Worm (Caenorhabditis elegans) whole organism, L1 larva: ENCODE measurements around the gene pqn-90.

Experiments used
- C04F5.9 ChIP-seq: sonication (generic microtip); optimal IDR thresholded peaks from 2 replicates; lab custom pipeline; 2016; ENCODE audit warnings: missing genetic modification characterization, missing compliant biosample characterization
- C16A3.4 ChIP-seq: fragments of 150-350 bp; optimal IDR thresholded peaks from 2 replicates; lab custom pipeline; 2014; ENCODE audit warnings: missing biosample characterization, missing genetic modification characterization
- F16B12.6 ChIP-seq: fragments of 150-350 bp; optimal IDR thresholded peaks from 2 replicates; lab custom pipeline; 2014; ENCODE audit warnings: missing biosample characterization, missing genetic modification characterization
- Y116A8C.19 ChIP-seq: sonication (generic microtip); optimal IDR thresholded peaks from 2 replicates; lab custom pipeline; 2016; ENCODE audit warnings: missing compliant biosample characterization, missing genetic modification characterization, borderline replicate concordance
- ceh-8 ChIP-seq: fragments of 200-800 bp; sonication (Bioruptor generic); optimal IDR thresholded peaks from 2 replicates; lab custom pipeline; 2018; ENCODE audit warnings: mild to moderate bottlenecking, missing genetic modification characterization, moderate library complexity, missing compliant biosample characterization
- ceh-82 ChIP-seq, 3 experiments: fragments of 150-350 bp in 1 of 3; sonication (generic microtip) in 2 of 3; optimal IDR thresholded peaks; 2 replicates each; lab custom pipeline; 2014 to 2017; ENCODE audit warnings: missing biosample characterization in 3 of 3, missing genetic modification characterization in 3 of 3
- ceh-88 ChIP-seq: fragments of 200-800 bp; sonication (Bioruptor generic); IDR thresholded peaks from 2 replicates; pipeline ENCODE4 v1.3.6; 2022; ENCODE audit warnings: missing genetic modification characterization, missing compliant biosample characterization
- ceh-90 ChIP-seq: sonication (generic microtip); optimal IDR thresholded peaks from 2 replicates; lab custom pipeline; 2016; ENCODE audit warnings: missing genetic modification characterization, missing compliant biosample characterization
- ces-1 ChIP-seq: fragments of 150-350 bp; optimal IDR thresholded peaks from 2 replicates; lab custom pipeline; 2014; ENCODE audit warnings: missing biosample characterization, missing genetic modification reagents, missing genetic modification characterization
- dsc-1 ChIP-seq: sonication (generic microtip); optimal IDR thresholded peaks from 2 replicates; lab custom pipeline; 2016; ENCODE audit warnings: mild to moderate bottlenecking, missing genetic modification characterization, missing compliant biosample characterization
- efl-3 ChIP-seq: fragments of 200-800 bp; sonication (Bioruptor generic); optimal IDR thresholded peaks from 2 replicates; lab custom pipeline; 2018; ENCODE audit warnings: mild to moderate bottlenecking, missing genetic modification characterization, missing compliant biosample characterization
- elt-2 ChIP-seq: sonication (generic microtip); optimal IDR thresholded peaks from 2 replicates; lab custom pipeline; 2016; ENCODE audit warnings: missing genetic modification characterization, mild to moderate bottlenecking, inconsistent platforms, missing compliant biosample characterization, missing genetic modification reagents
- elt-3 ChIP-seq, 6 experiments: fragments of 150-350 bp in 1 of 6; sonication (generic microtip); optimal IDR thresholded peaks; 2 replicates each; lab custom pipeline; 2017 to 2018; ENCODE audit warnings: missing biosample characterization in 6 of 6, missing genetic modification characterization in 6 of 6, inconsistent platforms in 1 of 6
- grh-1 ChIP-seq: fragments of 200-800 bp; sonication (Bioruptor generic); IDR thresholded peaks from 2 replicates; pipeline ENCODE4 v1.3.6; 2022; ENCODE audit warnings: missing genetic modification reagents, missing genetic modification characterization, missing compliant biosample characterization
- hlh-4 ChIP-seq: sonication (generic microtip); optimal IDR thresholded peaks from 2 replicates; lab custom pipeline; 2016; ENCODE audit warnings: mild to moderate bottlenecking, missing genetic modification characterization, missing compliant biosample characterization
- hpl-2 ChIP-seq: fragments of 150-350 bp; optimal IDR thresholded peaks from 2 replicates; lab custom pipeline; 2014; ENCODE audit warnings: missing biosample characterization, missing genetic modification reagents, missing genetic modification characterization
- isw-1 ChIP-seq: fragments of 200-800 bp; sonication (Bioruptor generic); IDR thresholded peaks from 2 replicates; pipeline ENCODE4 v1.3.6; 2022; ENCODE audit warnings: missing genetic modification characterization, missing compliant biosample characterization
- lin-13 ChIP-seq: fragments of 150-350 bp; optimal IDR thresholded peaks from 2 replicates; lab custom pipeline; 2014; ENCODE audit warnings: missing biosample characterization, missing genetic modification reagents, missing genetic modification characterization
- lin-14 ChIP-seq: fragments of 200-800 bp; sonication (Bioruptor generic); optimal IDR thresholded peaks from 2 replicates; lab custom pipeline; 2018; ENCODE audit warnings: mild to moderate bottlenecking, missing genetic modification characterization, moderate library complexity, missing compliant biosample characterization
- lin-35 ChIP-seq, 2 experiments: fragments of 150-350 bp; optimal IDR thresholded peaks; 2 replicates each; lab custom pipeline; 2014; ENCODE audit warnings: missing biosample characterization in 2 of 2, missing genetic modification characterization in 2 of 2, missing genetic modification reagents in 2 of 2
- mdl-1 ChIP-seq, 2 experiments: fragments of 150-350 bp; optimal IDR thresholded peaks; 2 replicates each; lab custom pipeline; 2014 to 2017; ENCODE audit warnings: missing biosample characterization in 2 of 2, missing genetic modification characterization in 2 of 2, inconsistent platforms in 1 of 2
- mef-2 ChIP-seq: fragments of 150-350 bp; optimal IDR thresholded peaks from 2 replicates; lab custom pipeline; 2014; ENCODE audit warnings: missing biosample characterization, missing genetic modification characterization
- nhr-19 ChIP-seq: fragments of 200-800 bp; sonication (Bioruptor generic); conservative IDR thresholded peaks from 2 replicates; pipeline ENCODE4 v1.3.6; 2022; ENCODE audit warnings: missing genetic modification characterization, missing compliant biosample characterization
- nhr-28 ChIP-seq: fragments of 150-350 bp; optimal IDR thresholded peaks from 2 replicates; lab custom pipeline; 2014; ENCODE audit warnings: missing biosample characterization, missing genetic modification characterization
- nhr-47 ChIP-seq: sonication (generic microtip); optimal IDR thresholded peaks from 2 replicates; lab custom pipeline; 2016; ENCODE audit warnings: mild to moderate bottlenecking, missing genetic modification characterization, moderate library complexity, missing compliant biosample characterization
- nhr-77 ChIP-seq: fragments of 150-350 bp; optimal IDR thresholded peaks from 2 replicates; lab custom pipeline; 2014; ENCODE audit warnings: missing biosample characterization, missing genetic modification characterization
- nhr-90 ChIP-seq: sonication (generic microtip); optimal IDR thresholded peaks from 2 replicates; lab custom pipeline; 2016; ENCODE audit warnings: mild to moderate bottlenecking, missing genetic modification characterization, missing compliant biosample characterization; ENCODE audit not compliant: poor library complexity
- pax-3 ChIP-seq: fragments of 200-800 bp; sonication (Bioruptor generic); optimal IDR thresholded peaks from 2 replicates; lab custom pipeline; 2018; ENCODE audit warnings: mild to moderate bottlenecking, missing genetic modification characterization, moderate library complexity, missing compliant biosample characterization
- skn-1 ChIP-seq: fragments of 150-350 bp; optimal IDR thresholded peaks from 2 replicates; lab custom pipeline; 2014; ENCODE audit warnings: missing biosample characterization, missing genetic modification characterization
- snpc-4 ChIP-seq: fragments of 150-350 bp; optimal IDR thresholded peaks from 2 replicates; lab custom pipeline; 2014; ENCODE audit warnings: missing biosample characterization, missing genetic modification characterization
- swsn-7 ChIP-seq: sonication (generic microtip); optimal IDR thresholded peaks from 2 replicates; lab custom pipeline; 2016; ENCODE audit warnings: missing genetic modification characterization, missing compliant biosample characterization
- tbx-2 ChIP-seq: sonication (generic microtip); optimal IDR thresholded peaks from 2 replicates; lab custom pipeline; 2016; ENCODE audit warnings: missing genetic modification characterization, missing compliant biosample characterization
- unc-130 ChIP-seq: fragments of 150-350 bp; optimal IDR thresholded peaks from 2 replicates; lab custom pipeline; 2017; ENCODE audit warnings: missing biosample characterization, missing genetic modification characterization, inconsistent platforms
- unc-30 ChIP-seq: sonication (generic microtip); optimal IDR thresholded peaks from 2 replicates; lab custom pipeline; 2017; ENCODE audit warnings: missing biosample characterization, missing genetic modification characterization
- unc-86 ChIP-seq: sonication (generic microtip); optimal IDR thresholded peaks from 2 replicates; lab custom pipeline; 2016; ENCODE audit warnings: missing genetic modification characterization, missing compliant biosample characterization
- zag-1 ChIP-seq: fragments of 150-350 bp; optimal IDR thresholded peaks from 2 replicates; lab custom pipeline; 2014; ENCODE audit warnings: missing biosample characterization, missing genetic modification characterization
- zip-4 ChIP-seq: fragments of 200-800 bp; sonication (Bioruptor generic); optimal IDR thresholded peaks from 2 replicates; lab custom pipeline; 2018; ENCODE audit warnings: mild to moderate bottlenecking, missing genetic modification characterization, moderate library complexity, missing compliant biosample characterization
- ztf-4 ChIP-seq: fragments of 150-350 bp; optimal IDR thresholded peaks from 2 replicates; lab custom pipeline; 2014; ENCODE audit warnings: missing biosample characterization, missing genetic modification characterization

pqn-90 gene

ce11 chrIV:15291162-15291561 is at the start of gene pqn-90:
Gene pqn-90 (minus strand): TSS chrIV:15291262.
- TF ChIP-seq swsn-7 (tag; lab: Kevin White, UChicago) (no peak), dsc-1 (tag; lab: Kevin White, UChicago) (no peak), unc-130 (no peak), pax-3 (no peak), nhr-47 (tag; lab: Kevin White, UChicago) (no peak), mdl-1 (tag; optimal IDR thresholded peaks at IDR 0.05; lab: Kevin White, UChicago) (no peak)
- TF ChIP-seq, all 84 proteins: peak for 0

ce11 chrIV:15336778-15337177 is 45.7 kb upstream of the pqn-90 start, which contains the start of gene irld-59:
Gene irld-59 (plus strand): TSS chrIV:15337078.
- TF ChIP-seq isw-1 (GFP tag; lab: Robert Waterston, UW) (no peak), efl-3 (no peak), tbx-2 (tag; lab: Kevin White, UChicago) (no peak), unc-30 (tag; lab: Kevin White, UChicago) (no peak), lin-14 (GFP tag; lab: Kevin White, UChicago) (no peak), lin-35 (GFP tag; optimal IDR thresholded peaks at IDR 0.05; lab: Kevin White, UChicago) (no peak), nhr-90 (no peak), ztf-4 (no peak), zip-4 (no peak), ceh-88 (no peak), pax-3 (no peak), C16A3.4 (no peak), skn-1 (tag; lab: Kevin White, UChicago) (no peak), ceh-8 (GFP tag; lab: Kevin White, UChicago) (no peak), dsc-1 (tag; lab: Kevin White, UChicago) (no peak), ces-1 (GFP tag; lab: Kevin White, UChicago) (no peak), hpl-2 (GFP tag; lab: Kevin White, UChicago) (no peak), hlh-4 (no peak), Y116A8C.19 (tag; lab: Kevin White, UChicago) (no peak), elt-3 (tag; optimal IDR thresholded peaks at IDR 0.05; lab: Kevin White, UChicago) (no peak)

- no peak for TF ChIP-seq elt-3 (tag; optimal IDR thresholded peaks at IDR 0.05; lab: Kevin White, UChicago)
- TF ChIP-seq C04F5.9 (tag; lab: Kevin White, UChicago), result no peak
- no peak for TF ChIP-seq grh-1 (GFP tag; lab: Robert Waterston, UW)
- TF ChIP-seq ceh-90, result no peak
Observed at ce11 chrIV:15328092-15328491, 37.0 kb upstream of the pqn-90 start, which contains the start of gene tbx-40. Gene tbx-40 (minus strand): TSS chrIV:15328192.

ce11 chrIV:15323593-15323992 is 32.5 kb upstream of the pqn-90 start, which contains the start of gene tbx-39:
Gene tbx-39 (plus strand): TSS chrIV:15323893.
- TF ChIP-seq F16B12.6 (tag; lab: Kevin White, UChicago) (no peak), mef-2 (tag; lab: Kevin White, UChicago) (no peak), ceh-88 (no peak), ztf-4 (no peak), ceh-82 (tag; optimal IDR thresholded peaks at IDR 0.05; lab: Kevin White, UChicago) (no peak), zag-1 (tag; lab: Kevin White, UChicago) (no peak), lin-13 (no peak), unc-30 (tag; lab: Kevin White, UChicago) (no peak), nhr-77 (tag; lab: Kevin White, UChicago) (no peak), nhr-90 (no peak), unc-86 (tag; lab: Kevin White, UChicago) (no peak), snpc-4 (tag; lab: Kevin White, UChicago) (no peak), swsn-7 (tag; lab: Kevin White, UChicago) (no peak), elt-2 (tag; lab: Kevin White, UChicago) (no peak), nhr-28 (tag; lab: Kevin White, UChicago) (no peak), nhr-19 (no peak)
